Worm (Caenorhabditis elegans): ENCODE measurements around the gene ZK262.19.

ZK262.19 gene

ce11 chrV:18425544-18425943, at the start of gene ZK262.19:
ZK262.19 (minus strand) TSS chrV:18425644.
- TF ChIP-seq fos-1 (tag; optimal IDR thresholded peaks at IDR 0.05) (no peak), mml-1 (tag; optimal IDR thresholded peaks at IDR 0.05) (no peak), zag-1 (tag; optimal IDR thresholded peaks at IDR 0.05) (no peak), nhr-23 (tag; optimal IDR thresholded peaks at IDR 0.05) (no peak), jun-1 (tag; optimal IDR thresholded peaks at IDR 0.05) (no peak), elt-2 (tag; optimal IDR thresholded peaks at IDR 0.05) (no peak), egl-5 (tag; optimal IDR thresholded peaks at IDR 0.05) (no peak), eor-1 (tag; optimal IDR thresholded peaks at IDR 0.05) (no peak), nhr-43 (tag; optimal IDR thresholded peaks at IDR 0.05; ENCODE audit: poor library complexity, severe bottlenecking) (no peak), snpc-4 (tag; optimal IDR thresholded peaks at IDR 0.05) (no peak), pqm-1 (tag; optimal IDR thresholded peaks at IDR 0.05) (no peak)

DNA sequence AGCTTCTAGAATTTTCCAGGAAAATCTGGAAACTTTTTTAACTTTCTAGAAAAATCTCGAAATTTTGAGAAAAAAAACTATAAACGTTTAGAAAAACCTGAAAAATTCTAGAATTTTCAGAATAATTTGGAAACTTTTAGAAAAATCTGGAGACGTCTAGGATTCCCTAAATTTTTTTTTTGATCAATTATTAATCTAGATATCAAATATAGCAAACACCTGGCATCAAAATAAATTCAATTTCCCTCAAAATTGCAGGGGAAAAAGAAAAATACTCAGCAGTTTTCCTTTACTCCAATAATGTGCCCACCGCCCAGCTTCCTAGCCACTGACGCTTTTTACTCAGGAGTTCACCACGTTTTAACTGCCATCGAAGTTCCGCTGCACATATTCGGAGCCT, 48.8 kb upstream of the ZK262.19 start, which contains the start of gene srh-181:
Gene srh-181 (plus strand): TSS at position 301 of the 400 bp plus-strand sequence.
- no peak for TF ChIP-seq ceh-9 (tag; optimal IDR thresholded peaks at IDR 0.05)
- no peak for TF ChIP-seq egl-27 (tag; optimal IDR thresholded peaks at IDR 0.05)
- TF ChIP-seq unc-62 (GFP tag; optimal IDR thresholded peaks at IDR 0.05), result no peak

DNA sequence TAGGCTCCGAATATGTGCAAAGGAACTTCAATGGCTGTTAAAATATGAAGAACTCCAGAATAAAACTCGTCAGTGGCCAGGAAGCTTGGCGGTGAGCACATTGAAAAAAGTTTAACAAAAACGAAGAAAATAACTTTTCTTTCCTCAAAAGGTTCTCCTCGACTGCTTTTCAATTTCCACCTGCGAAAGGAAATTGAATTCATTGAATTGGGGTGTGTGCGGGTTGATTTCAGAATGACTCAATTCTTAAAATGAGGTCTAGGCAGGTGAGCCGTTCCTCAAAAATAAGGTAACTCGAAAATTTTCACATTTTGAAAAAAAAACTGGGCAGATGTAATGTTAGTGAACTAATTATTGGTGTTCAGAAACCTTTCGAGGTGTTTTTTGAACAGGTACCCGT, 48.0 kb upstream of the ZK262.19 start, which contains the start of gene srh-182:
Gene srh-182 (minus strand): TSS at position 101 of the 400 bp plus-strand sequence.
- TF ChIP-seq nhr-23 (tag; optimal IDR thresholded peaks at IDR 0.05), result no peak
- no peak for TF ChIP-seq nhr-12 (tag; optimal IDR thresholded peaks at IDR 0.05)
- TF ChIP-seq mml-1 (tag; optimal IDR thresholded peaks at IDR 0.05), result no peak
- no peak for TF ChIP-seq R02D3.7 (tag; optimal IDR thresholded peaks at IDR 0.05)
- TF ChIP-seq egl-5 (tag; optimal IDR thresholded peaks at IDR 0.05), result no peak
- TF ChIP-seq nhr-28 (tag; optimal IDR thresholded peaks at IDR 0.05), result no peak
- TF ChIP-seq lin-15B (tag; optimal IDR thresholded peaks at IDR 0.05), result no peak
- no peak for TF ChIP-seq daf-12 (tag; optimal IDR thresholded peaks at IDR 0.05)
- TF ChIP-seq unc-39 (tag; optimal IDR thresholded peaks at IDR 0.05), result no peak
- no peak for TF ChIP-seq lsy-12 (tag; optimal IDR thresholded peaks at IDR 0.05)
- no peak for TF ChIP-seq sea-2 (GFP tag; optimal IDR thresholded peaks at IDR 0.05)
- no peak for TF ChIP-seq elt-3 (tag; optimal IDR thresholded peaks at IDR 0.05)
- TF ChIP-seq nhr-237 (tag; optimal IDR thresholded peaks at IDR 0.05), result no peak
- no peak for TF ChIP-seq lin-39 (tag; optimal IDR thresholded peaks at IDR 0.05)
- no peak for TF ChIP-seq egl-27 (tag; optimal IDR thresholded peaks at IDR 0.05)
- TF ChIP-seq pha-4 (tag; optimal IDR thresholded peaks at IDR 0.05), result no peak
- TF ChIP-seq mdl-1 (tag; optimal IDR thresholded peaks at IDR 0.05), result no peak

DNA sequence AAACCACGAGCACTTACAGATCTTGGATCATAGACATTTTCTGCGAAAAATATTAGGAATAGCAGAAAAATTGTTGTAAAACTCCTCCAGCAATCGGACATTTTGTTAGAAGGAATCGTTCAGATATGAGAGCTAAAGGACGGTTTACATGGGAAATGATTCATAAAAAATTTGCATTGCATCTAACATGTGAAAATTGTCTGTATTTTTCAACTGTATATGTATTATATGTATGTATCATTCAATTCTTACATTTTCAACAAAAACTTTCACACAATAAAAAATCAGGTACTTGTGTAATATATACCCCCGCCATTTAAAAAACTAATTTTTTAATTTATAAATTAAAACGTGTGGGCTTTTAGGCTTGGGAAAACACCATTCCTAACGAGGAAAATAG, 42.7 kb upstream of the ZK262.19 start, which contains the start of gene ZK228.13:
Gene ZK228.13 (minus strand): TSS at position 101 of the 400 bp plus-strand sequence.
- TF ChIP-seq nhr-23 (tag; optimal IDR thresholded peaks at IDR 0.05) (no peak), elt-2 (tag; optimal IDR thresholded peaks at IDR 0.05) (no peak), R02D3.7 (tag; optimal IDR thresholded peaks at IDR 0.05) (no peak), pqm-1 (tag; optimal IDR thresholded peaks at IDR 0.05) (no peak), tbx-2 (tag; optimal IDR thresholded peaks at IDR 0.05) (no peak), nhr-11 (tag; optimal IDR thresholded peaks at IDR 0.05) (no peak), nfya-1 (tag; optimal IDR thresholded peaks at IDR 0.05; ENCODE audit: insufficient read depth) (no peak), ceh-9 (tag; optimal IDR thresholded peaks at IDR 0.05) (no peak), fos-1 (tag; optimal IDR thresholded peaks at IDR 0.05) (no peak), fkh-2 (tag; optimal IDR thresholded peaks at IDR 0.05) (no peak), lin-15B (tag; optimal IDR thresholded peaks at IDR 0.05) (no peak), nhr-28 (tag; optimal IDR thresholded peaks at IDR 0.05) (no peak)

DNA sequence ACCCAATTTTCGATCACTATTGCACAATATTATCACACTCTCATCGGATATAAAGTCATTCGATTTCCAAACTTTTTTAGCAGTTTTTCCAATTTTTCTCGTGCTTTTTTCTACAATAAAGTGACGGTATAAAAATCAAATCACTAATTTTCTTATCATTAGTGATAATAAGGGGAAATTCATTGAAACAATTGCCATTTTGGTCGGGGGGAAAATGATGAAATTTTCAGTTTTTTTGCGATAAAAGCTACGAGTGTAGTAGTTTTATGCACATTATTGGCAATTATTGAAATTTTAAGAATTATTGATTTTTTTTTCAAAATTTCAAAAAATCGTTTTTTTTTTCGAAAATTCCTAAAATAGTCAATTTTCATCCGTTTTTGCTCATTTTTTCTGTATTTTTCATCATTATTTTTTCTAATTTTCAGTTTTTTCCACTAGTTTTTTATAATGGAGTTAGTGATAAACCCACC, 37.0 kb upstream of the ZK262.19 start, which contains the start of gene ZK228.4:
Gene ZK228.4 (plus strand): TSS at position 423 of the 473 bp plus-strand sequence.
- TF ChIP-seq ceh-28 (tag; optimal IDR thresholded peaks at IDR 0.05), result peak; percentile 21
- TF ChIP-seq zag-1 (tag; optimal IDR thresholded peaks at IDR 0.05), result no peak
- no peak for TF ChIP-seq fkh-10 (GFP tag; optimal IDR thresholded peaks at IDR 0.05)
- TF ChIP-seq pqm-1 (tag; optimal IDR thresholded peaks at IDR 0.05), result peak; percentile 13
- no peak for TF ChIP-seq eor-1 (tag; optimal IDR thresholded peaks at IDR 0.05)
- peak; percentile 86 for TF ChIP-seq elt-2 (tag; optimal IDR thresholded peaks at IDR 0.05)

Measured in whole organism, L3 larva.